Fruit fly (Drosophila melanogaster) whole organism, embryonic: ENCODE data around the gene CG10589.

ENCODE experiments used
- CG11398 ChIP-seq: fragments of 200-800 bp; sonication (Bioruptor generic); optimal IDR thresholded peaks from 2 replicates; lab custom pipeline; 2016; ENCODE audit warnings: missing biosample characterization, missing genetic modification characterization
- CG11696 ChIP-seq: fragments of 200-800 bp; sonication (Bioruptor generic); IDR thresholded peaks from 2 replicates; pipeline ENCODE4 v1.3.6; 2022; ENCODE audit warnings: missing biosample characterization, missing genetic modification characterization
- CG12942 ChIP-seq: fragments of 200-800 bp; sonication (Bioruptor generic); optimal IDR thresholded peaks from 3 replicates; lab custom pipeline; 2016; ENCODE audit warnings: missing biosample characterization, missing genetic modification characterization
- CG1529 ChIP-seq: fragments of 200-800 bp; sonication (Bioruptor generic); optimal IDR thresholded peaks from 3 replicates; lab custom pipeline; 2018; ENCODE audit warnings: missing biosample characterization, missing genetic modification characterization
- CG1792 ChIP-seq: fragments of 200-800 bp; sonication (Bioruptor generic); optimal IDR thresholded peaks from 2 replicates; lab custom pipeline; 2016; ENCODE audit warnings: missing biosample characterization, missing genetic modification characterization
- CG2678 ChIP-seq: fragments of 200-800 bp; sonication (Bioruptor generic); optimal IDR thresholded peaks from 3 replicates; lab custom pipeline; 2019; ENCODE audit warnings: missing biosample characterization, mild to moderate bottlenecking, missing genetic modification characterization, moderate library complexity
- CG2712 ChIP-seq: fragments of 200-800 bp; optimal IDR thresholded peaks from 3 replicates; lab custom pipeline; 2019; ENCODE audit warnings: missing biosample characterization, mild to moderate bottlenecking, missing genetic modification characterization, moderate library complexity
- CG30020 ChIP-seq: fragments of 200-800 bp; optimal IDR thresholded peaks from 2 replicates; lab custom pipeline; 2019; ENCODE audit warnings: missing biosample characterization, mild to moderate bottlenecking, missing genetic modification characterization, moderate library complexity
- CG3065 ChIP-seq: fragments of 200-800 bp; sonication (Bioruptor generic); optimal IDR thresholded peaks from 2 replicates; lab custom pipeline; 2016; ENCODE audit warnings: missing biosample characterization, missing genetic modification characterization
- CG3281 ChIP-seq: fragments of 200-800 bp; sonication (Bioruptor generic); optimal IDR thresholded peaks from 3 replicates; lab custom pipeline; 2017; ENCODE audit warnings: missing biosample characterization, mild to moderate bottlenecking, missing genetic modification characterization
- CG6175 ChIP-seq: fragments of 200-800 bp; sonication (Bioruptor generic); IDR thresholded peaks from 3 replicates; pipeline ENCODE4 v1.3.6; 2022; ENCODE audit warnings: missing biosample characterization, missing genetic modification characterization
- CG6654 ChIP-seq: fragments of 200-800 bp; sonication (Bioruptor generic); optimal IDR thresholded peaks from 2 replicates; lab custom pipeline; 2017; ENCODE audit warnings: missing biosample characterization, mild to moderate bottlenecking, missing genetic modification characterization
- CG7987 ChIP-seq: fragments of 200-800 bp; sonication (Bioruptor generic); optimal IDR thresholded peaks from 2 replicates; lab custom pipeline; 2018; ENCODE audit warnings: missing biosample characterization, mild to moderate bottlenecking, missing genetic modification characterization, moderate library complexity
- CHES-1-like ChIP-seq: fragments of 200-800 bp; sonication (Bioruptor generic); optimal IDR thresholded peaks from 2 replicates; lab custom pipeline; 2016; ENCODE audit warnings: missing biosample characterization, missing genetic modification characterization
- Dek ChIP-seq: fragments of 200-800 bp; sonication (Bioruptor generic); optimal IDR thresholded peaks from 3 replicates; lab custom pipeline; 2019; ENCODE audit warnings: missing biosample characterization, mild to moderate bottlenecking, missing genetic modification characterization, moderate library complexity
- Doc2 ChIP-seq: fragments of 200-800 bp; sonication (Bioruptor generic); IDR thresholded peaks from 2 replicates; pipeline ENCODE4 v1.3.6; 2022; ENCODE audit warnings: missing biosample characterization, missing genetic modification characterization
- Ets97D ChIP-seq: fragments of 200-800 bp; sonication (Bioruptor generic); optimal IDR thresholded peaks from 3 replicates; lab custom pipeline; 2016; ENCODE audit warnings: missing biosample characterization, missing genetic modification characterization
- HLH3B ChIP-seq: fragments of 200-800 bp; sonication (Bioruptor generic); IDR thresholded peaks from 2 replicates; pipeline ENCODE4 v1.3.6; 2022; ENCODE audit warnings: missing biosample characterization, missing genetic modification characterization
- Hand ChIP-seq: fragments of 200-800 bp; sonication (Bioruptor generic); optimal IDR thresholded peaks from 2 replicates; lab custom pipeline; 2017; ENCODE audit warnings: mild to moderate bottlenecking, missing biosample characterization, missing genetic modification reagents, missing genetic modification characterization
- Hr39 ChIP-seq: fragments of >200 bp; optimal IDR thresholded peaks from 2 replicates; lab custom pipeline; 2017
- Hr51 ChIP-seq, 2 experiments: fragments of 200-800 bp; sonication (Bioruptor generic); optimal IDR thresholded peaks; 2 replicates in 1 of 2; 3 replicates in 1 of 2; lab custom pipeline; 2016 to 2018; ENCODE audit warnings: missing biosample characterization in 2 of 2, missing genetic modification characterization in 2 of 2, mild to moderate bottlenecking in 1 of 2, moderate library complexity in 1 of 2
- Nf-YB ChIP-seq: fragments of 200-800 bp; sonication (Bioruptor generic); optimal IDR thresholded peaks from 3 replicates; lab custom pipeline; 2019; ENCODE audit warnings: missing biosample characterization, mild to moderate bottlenecking, missing genetic modification characterization, moderate library complexity
- Ravus ChIP-seq: fragments of 200-800 bp; sonication (Bioruptor generic); IDR thresholded peaks from 2 replicates; pipeline ENCODE4 v1.3.6; 2022; ENCODE audit warnings: missing biosample characterization, missing genetic modification characterization
- Rfx ChIP-seq: fragments of 200-800 bp; sonication (Bioruptor generic); IDR thresholded peaks from 2 replicates; pipeline ENCODE4 v1.3.6; 2022; ENCODE audit warnings: missing biosample characterization, missing genetic modification characterization
- Taf1 ChIP-seq: fragments of 200-800 bp; sonication (Bioruptor generic); IDR thresholded peaks from 2 replicates; pipeline ENCODE4 v1.3.6; 2022; ENCODE audit warnings: missing biosample characterization, missing genetic modification characterization
- ac ChIP-seq: fragments of 200-800 bp; sonication (Bioruptor generic); optimal IDR thresholded peaks from 3 replicates; lab custom pipeline; 2017; ENCODE audit warnings: missing biosample characterization, mild to moderate bottlenecking, missing genetic modification characterization
- ase ChIP-seq: fragments of 200-800 bp; sonication (Bioruptor generic); IDR thresholded peaks from 3 replicates; pipeline ENCODE4 v1.3.6; 2022; ENCODE audit warnings: missing biosample characterization, missing genetic modification characterization
- bigmax ChIP-seq: fragments of 200-800 bp; sonication (Bioruptor generic); optimal IDR thresholded peaks from 2 replicates; lab custom pipeline; 2018; ENCODE audit warnings: missing biosample characterization, mild to moderate bottlenecking, missing genetic modification characterization
- cas ChIP-seq: fragments of 200-800 bp; sonication (Bioruptor generic); IDR thresholded peaks from 2 replicates; pipeline ENCODE4 v1.3.6; 2022; ENCODE audit warnings: missing biosample characterization, missing genetic modification characterization
- chif ChIP-seq, 2 experiments: fragments of 200-800 bp; sonication (Bioruptor generic); optimal IDR thresholded peaks; 3 replicates each; lab custom pipeline; 2016; ENCODE audit warnings: missing biosample characterization in 2 of 2, missing genetic modification characterization in 2 of 2
- da ChIP-seq: fragments of 200-800 bp; sonication (Bioruptor generic); optimal IDR thresholded peaks from 2 replicates; lab custom pipeline; 2016; ENCODE audit warnings: missing biosample characterization, missing genetic modification characterization
- dimm ChIP-seq: fragments of 200-800 bp; sonication (Bioruptor generic); IDR thresholded peaks from 2 replicates; pipeline ENCODE4 v1.3.6; 2022; ENCODE audit warnings: missing biosample characterization, missing genetic modification characterization
- dpn ChIP-seq, 2 experiments: fragments of 200-800 bp; sonication (Bioruptor generic); optimal IDR thresholded peaks; 3 replicates each; lab custom pipeline; 2016; ENCODE audit warnings: missing biosample characterization in 2 of 2, missing genetic modification characterization in 2 of 2
- gsb ChIP-seq: fragments of 200-800 bp; sonication (Bioruptor generic); IDR thresholded peaks from 2 replicates; pipeline ENCODE4 v1.3.6; 2022; ENCODE audit warnings: missing biosample characterization, missing genetic modification characterization
- gt ChIP-seq: fragments of 200-800 bp; sonication (Bioruptor generic); IDR thresholded peaks from 2 replicates; pipeline ENCODE4 v1.3.6; 2022; ENCODE audit warnings: missing biosample characterization, missing genetic modification characterization
- ham ChIP-seq: fragments of 200-800 bp; sonication (Bioruptor generic); IDR thresholded peaks from 2 replicates; pipeline ENCODE4 v1.3.6; 2022; ENCODE audit warnings: missing biosample characterization, missing genetic modification characterization
- her ChIP-seq: fragments of 200-800 bp; sonication (Bioruptor generic); optimal IDR thresholded peaks from 2 replicates; lab custom pipeline; 2016; ENCODE audit warnings: missing biosample characterization, missing genetic modification characterization
- lilli ChIP-seq: fragments of 200-800 bp; sonication (Bioruptor generic); optimal IDR thresholded peaks from 3 replicates; lab custom pipeline; 2016; ENCODE audit warnings: missing biosample characterization, missing genetic modification characterization
- nerfin-1 ChIP-seq: fragments of 200-800 bp; sonication (Bioruptor generic); optimal IDR thresholded peaks from 3 replicates; lab custom pipeline; 2019; ENCODE audit warnings: missing biosample characterization, mild to moderate bottlenecking, missing genetic modification characterization, moderate library complexity
- odd ChIP-seq: fragments of 200-800 bp; sonication (Bioruptor generic); optimal IDR thresholded peaks from 2 replicates; lab custom pipeline; 2017; ENCODE audit warnings: missing biosample characterization, mild to moderate bottlenecking, missing genetic modification characterization
- pan ChIP-seq, 4 experiments: fragments of >200 bp in 3 of 4; fragments of 200-800 bp in 1 of 4; sonication (Bioruptor generic) in 1 of 4; optimal IDR thresholded peaks in 3 of 4; IDR thresholded peaks in 1 of 4; 2 replicates each; pipeline versions ENCODE4 v1.3.6 to Lab custom; 2017 to 2022; ENCODE audit warnings: missing biosample characterization in 2 of 4, missing genetic modification characterization in 2 of 4, mixed read lengths in 1 of 4
- pfk ChIP-seq: fragments of 200-800 bp; sonication (Bioruptor generic); optimal IDR thresholded peaks from 2 replicates; lab custom pipeline; 2018; ENCODE audit warnings: missing biosample characterization, mild to moderate bottlenecking, missing genetic modification characterization, moderate library complexity
- prd ChIP-seq, 3 experiments: fragments of >200 bp in 2 of 3; fragments of 200-800 bp in 1 of 3; sonication (Bioruptor generic) in 1 of 3; optimal IDR thresholded peaks in 2 of 3; IDR thresholded peaks in 1 of 3; 2 replicates in 2 of 3; 3 replicates in 1 of 3; pipeline versions ENCODE4 v1.3.6 to Lab custom; 2017 to 2022; ENCODE audit warnings: missing biosample characterization in 1 of 3, missing genetic modification characterization in 1 of 3
- pros ChIP-seq: fragments of 200-800 bp; sonication (Bioruptor generic); optimal IDR thresholded peaks from 3 replicates; lab custom pipeline; 2019; ENCODE audit warnings: missing biosample characterization, mild to moderate bottlenecking, missing genetic modification characterization, moderate library complexity
- schlank ChIP-seq: fragments of 200-800 bp; sonication (Bioruptor generic); optimal IDR thresholded peaks from 2 replicates; lab custom pipeline; 2018; ENCODE audit warnings: missing biosample characterization, mild to moderate bottlenecking, missing genetic modification characterization
- slbo ChIP-seq: fragments of 200-800 bp; sonication (Bioruptor generic); IDR thresholded peaks from 2 replicates; pipeline ENCODE4 v1.3.6; 2022; ENCODE audit warnings: missing biosample characterization, missing genetic modification characterization
- slou ChIP-seq: fragments of 200-800 bp; sonication (Bioruptor generic); optimal IDR thresholded peaks from 3 replicates; lab custom pipeline; 2016; ENCODE audit warnings: missing biosample characterization, missing genetic modification characterization
- stwl ChIP-seq: fragments of 200-800 bp; sonication (Bioruptor generic); optimal IDR thresholded peaks from 3 replicates; lab custom pipeline; 2018; ENCODE audit warnings: missing biosample characterization, mild to moderate bottlenecking, missing genetic modification characterization, moderate library complexity
- tin ChIP-seq: fragments of 200-800 bp; sonication (Bioruptor generic); optimal IDR thresholded peaks from 3 replicates; lab custom pipeline; 2016; ENCODE audit warnings: missing biosample characterization, missing genetic modification characterization
- tll ChIP-seq, 2 experiments: fragments of 200-800 bp in 1 of 2; fragments of >200 bp in 1 of 2; sonication (Bioruptor generic) in 1 of 2; optimal IDR thresholded peaks; 2 replicates each; lab custom pipeline; 2017 to 2019; ENCODE audit warnings: missing biosample characterization in 2 of 2, missing genetic modification characterization in 2 of 2, mild to moderate bottlenecking in 1 of 2, moderate library complexity in 1 of 2
- toy ChIP-seq: fragments of 200-800 bp; sonication (Bioruptor generic); IDR thresholded peaks from 2 replicates; pipeline ENCODE4 v1.3.6; 2022; ENCODE audit warnings: missing biosample characterization, missing genetic modification characterization

Gene CG10589

DNA sequence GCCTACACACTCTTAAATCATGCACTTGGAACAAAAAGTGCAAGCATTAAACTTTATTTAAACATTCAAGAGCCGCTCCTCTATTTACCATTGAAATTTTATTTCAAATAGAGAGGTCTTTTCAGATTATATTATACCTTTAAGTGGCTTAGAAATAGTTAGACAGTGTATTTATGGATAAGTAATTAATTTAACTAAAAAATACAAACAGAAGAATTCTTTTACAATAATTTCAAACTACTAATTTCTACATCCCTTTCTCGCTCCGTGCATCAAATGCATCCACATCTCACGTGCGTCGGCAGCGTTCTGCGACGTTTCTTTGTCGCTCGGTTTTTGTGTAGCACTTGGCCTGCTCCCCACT is 22.5 kb downstream of the CG10589 start (continued):
- TF ChIP-seq Doc2 (GFP tag; lab: Robert Waterston, UW) (no peak), pfk (no peak), CG1529 (GFP tag; lab: Kevin White, UChicago) (peak; percentile 61), pan (optimal IDR thresholded peaks at IDR 0.05; lab: Kevin White, UChicago) (no peak), pan (GFP tag; optimal IDR thresholded peaks at IDR 0.05 in 1 of 2, IDR thresholded peaks at IDR 0.05 in 1 of 2) (peak in 1 of 2 experiments; percentile 55), tll (GFP tag; optimal IDR thresholded peaks at IDR 0.05; lab: Kevin White, UChicago) (no peak), Hr39 (lab: Kevin White, UChicago) (no peak), prd (optimal IDR thresholded peaks at IDR 0.05; lab: Kevin White, UChicago) (no peak), prd (GFP tag; IDR thresholded peaks at IDR 0.05; lab: Robert Waterston, UW) (peak; percentile 58; the same call in 1 of the 3 replicates), dpn (GFP tag; optimal IDR thresholded peaks at IDR 0.05; lab: Kevin White, UChicago) (peak; percentile 18 to 59), ham (GFP tag; lab: Robert Waterston, UW) (no peak), Dek (tag; lab: Kevin White, UChicago) (no peak), Nf-YB (no peak), Ravus (GFP tag; lab: Robert Waterston, UW) (no peak), CHES-1-like (GFP tag; lab: Kevin White, UChicago) (no peak), CG3281 (GFP tag; lab: Kevin White, UChicago) (no peak), da (GFP tag; lab: Kevin White, UChicago) (no peak), CG7987 (GFP tag; lab: Kevin White, UChicago) (peak; percentile 19), ase (GFP tag; lab: Robert Waterston, UW) (peak; percentile 48; the same call in 1 of the 3 replicates), slbo (GFP tag; lab: Robert Waterston, UW) (no peak), Hand (GFP tag; lab: Kevin White, UChicago) (no peak), CG2712 (tag; lab: Kevin White, UChicago) (peak; percentile 89), CG30020 (peak; percentile 30), gsb (no peak), slou (GFP tag; lab: Kevin White, UChicago) (no peak), CG6654 (GFP tag; lab: Kevin White, UChicago) (peak; percentile 30), cas (GFP tag; lab: Robert Waterston, UW) (no peak), stwl (tag; lab: Kevin White, UChicago) (no peak), ac (no peak), Rfx (GFP tag; lab: Robert Waterston, UW) (no peak), odd (GFP tag; lab: Kevin White, UChicago) (no peak), HLH3B (GFP tag; lab: Robert Waterston, UW) (peak; percentile 58; the same call in 1 of the 2 replicates), her (no peak), dimm (GFP tag; lab: Robert Waterston, UW) (no peak), nerfin-1 (tag; lab: Kevin White, UChicago) (peak; percentile 73), gt (GFP tag; lab: Robert Waterston, UW) (no peak), lilli (GFP tag; lab: Kevin White, UChicago) (peak; percentile 21), Ets97D (GFP tag; lab: Kevin White, UChicago) (no peak), CG1792 (GFP tag; lab: Kevin White, UChicago) (peak; percentile 29), Taf1 (no peak), toy (no peak), bigmax (no peak), chif (GFP tag; optimal IDR thresholded peaks at IDR 0.05; lab: Kevin White, UChicago) (peak; percentile 45 to 53), schlank (no peak), pros (GFP tag; lab: Kevin White, UChicago) (no peak), CG11696 (no peak), CG6175 (no peak), CG11398 (GFP tag; lab: Kevin White, UChicago) (no peak), CG3065 (no peak), CG12942 (GFP tag; lab: Kevin White, UChicago) (peak; percentile 0), tin (GFP tag; lab: Kevin White, UChicago) (peak; percentile 61), CG2678 (tag; lab: Kevin White, UChicago) (peak; percentile 79), Hr51 (GFP tag; optimal IDR thresholded peaks at IDR 0.05; lab: Kevin White, UChicago) (peak in 1 of 2 experiments; percentile 68)
